Worm (Caenorhabditis elegans): ENCODE data around the gene vms-1.

Gene vms-1

ce11 chrIII:8043784-8044183 is 44.6 kb upstream of the vms-1 start (continued):
- TF ChIP-seq sox-4 (tag; optimal IDR thresholded peaks at IDR 0.05) (peak; percentile 85), hlh-4 (tag; optimal IDR thresholded peaks at IDR 0.05) (no peak), sup-37 (GFP tag; optimal IDR thresholded peaks at IDR 0.05) (peak; percentile 39), rnt-1 (tag; optimal IDR thresholded peaks at IDR 0.05) (peak; percentile 99), ztf-11 (tag; optimal IDR thresholded peaks at IDR 0.05) (peak in 1 of 2 experiments; percentile 93), unc-86 (tag; optimal IDR thresholded peaks at IDR 0.05) (peak; percentile 94), nhr-47 (tag; optimal IDR thresholded peaks at IDR 0.05) (peak; percentile 96), lsy-2 (tag; optimal IDR thresholded peaks at IDR 0.05) (peak; percentile 96 to 98), Y116A8C.19 (tag; optimal IDR thresholded peaks at IDR 0.05; ENCODE audit: borderline replicate concordance) (peak; percentile 31), jun-1 (tag; optimal IDR thresholded peaks at IDR 0.05) (peak; percentile 97), nhr-28 (tag; optimal IDR thresholded peaks at IDR 0.05) (no peak), lin-14 (GFP tag; optimal IDR thresholded peaks at IDR 0.05) (peak; percentile 98), C16A3.4 (tag; optimal IDR thresholded peaks at IDR 0.05) (peak; percentile 100), mef-2 (tag; optimal IDR thresholded peaks at IDR 0.05) (peak; percentile 69), fkh-10 (GFP tag; optimal IDR thresholded peaks at IDR 0.05) (peak; percentile 99), mdl-1 (tag; optimal IDR thresholded peaks at IDR 0.05) (peak in 1 of 2 experiments; percentile 91), blmp-1 (tag; optimal IDR thresholded peaks at IDR 0.05) (peak; percentile 87), pax-3 (tag; optimal IDR thresholded peaks at IDR 0.05) (peak; percentile 97), zip-4 (GFP tag; optimal IDR thresholded peaks at IDR 0.05) (peak; percentile 49), snu-23 (GFP tag; optimal IDR thresholded peaks at IDR 0.05) (peak; percentile 99), C04F5.9 (tag; optimal IDR thresholded peaks at IDR 0.05) (peak; percentile 91), tbx-2 (tag; optimal IDR thresholded peaks at IDR 0.05) (peak; percentile 95), lin-15B (tag; optimal IDR thresholded peaks at IDR 0.05) (peak; percentile 98), xbp-1 (tag; optimal IDR thresholded peaks at IDR 0.05) (peak; percentile 96), nhr-20 (tag; optimal IDR thresholded peaks at IDR 0.05) (peak; percentile 97), C34B4.2 (tag; optimal IDR thresholded peaks at IDR 0.05) (no peak), mab-9 (GFP tag; IDR thresholded peaks at IDR 0.05) (peak; percentile 86), ceh-82 (tag; optimal IDR thresholded peaks at IDR 0.05) (peak; percentile 99), nhr-71 (tag; optimal IDR thresholded peaks at IDR 0.05) (peak; percentile 98), lir-3 (tag; optimal IDR thresholded peaks at IDR 0.05; ENCODE audit: poor library complexity) (peak; percentile 97), ceh-88 (GFP tag; IDR thresholded peaks at IDR 0.05) (peak; percentile 92), nhr-12 (tag; optimal IDR thresholded peaks at IDR 0.05) (no peak), ztf-4 (tag; optimal IDR thresholded peaks at IDR 0.05) (peak; percentile 87), irx-1 (tag; optimal IDR thresholded peaks at IDR 0.05) (peak; percentile 69), nhr-77 (tag; optimal IDR thresholded peaks at IDR 0.05) (peak; percentile 99), fkh-4 (tag; optimal IDR thresholded peaks at IDR 0.05; ENCODE audit: borderline replicate concordance) (peak; percentile 79), nhr-84 (tag; optimal IDR thresholded peaks at IDR 0.05) (no peak), ceh-63 (GFP tag; optimal IDR thresholded peaks at IDR 0.05) (peak; percentile 95), ama-1 (optimal IDR thresholded peaks at IDR 0.05) (no peak), lin-35 (GFP tag; optimal IDR thresholded peaks at IDR 0.05) (peak; percentile 93 to 97), elt-2 (tag; optimal IDR thresholded peaks at IDR 0.05) (peak; percentile 75), hpl-2 (GFP tag; optimal IDR thresholded peaks at IDR 0.05) (peak; percentile 96), vab-15 (tag; optimal IDR thresholded peaks at IDR 0.05) (peak; percentile 99), aha-1 (tag; optimal IDR thresholded peaks at IDR 0.05) (peak; percentile 54), tlp-1 (tag; optimal IDR thresholded peaks at IDR 0.05) (no peak), grh-1 (GFP tag; IDR thresholded peaks at IDR 0.05) (peak; percentile 75), F16B12.6 (tag; optimal IDR thresholded peaks at IDR 0.05) (peak; percentile 80), sptf-1 (tag; optimal IDR thresholded peaks at IDR 0.05) (no peak), nhr-90 (tag; optimal IDR thresholded peaks at IDR 0.05; ENCODE audit: poor library complexity) (peak; percentile 96), dpl-1 (GFP tag; optimal IDR thresholded peaks at IDR 0.05) (peak; percentile 92 to 93 (median 92)), nhr-237 (tag; optimal IDR thresholded peaks at IDR 0.05) (peak; percentile 96)

Measured in whole organism, L1 larva.